Worm (Caenorhabditis elegans) whole organism, L1 larva: ENCODE data around the gene T04F3.5.
A peak's percentile ranks its signal among the peaks of the same experiment; 100 is the strongest.

Experiments used
- F16B12.6 ChIP-seq: fragments of 150-350 bp; optimal IDR thresholded peaks from 2 replicates; lab custom pipeline; 2014; ENCODE audit warnings: missing biosample characterization, missing genetic modification characterization
- blmp-1 ChIP-seq: fragments of 150-350 bp; optimal IDR thresholded peaks from 2 replicates; lab custom pipeline; 2014; ENCODE audit warnings: missing biosample characterization, missing genetic modification characterization
- ceh-63 ChIP-seq: fragments of 200-800 bp; sonication (Bioruptor generic); optimal IDR thresholded peaks from 2 replicates; lab custom pipeline; 2018; ENCODE audit warnings: mild to moderate bottlenecking, missing genetic modification characterization, missing compliant biosample characterization
- ceh-82 ChIP-seq, 3 experiments: fragments of 150-350 bp in 1 of 3; sonication (generic microtip) in 2 of 3; optimal IDR thresholded peaks; 2 replicates each; lab custom pipeline; 2014 to 2017; ENCODE audit warnings: missing biosample characterization in 3 of 3, missing genetic modification characterization in 3 of 3
- ceh-88 ChIP-seq: fragments of 200-800 bp; sonication (Bioruptor generic); IDR thresholded peaks from 2 replicates; pipeline ENCODE4 v1.3.6; 2022; ENCODE audit warnings: missing genetic modification characterization, missing compliant biosample characterization
- ceh-90 ChIP-seq: sonication (generic microtip); optimal IDR thresholded peaks from 2 replicates; lab custom pipeline; 2016; ENCODE audit warnings: missing genetic modification characterization, missing compliant biosample characterization
- efl-1 ChIP-seq, 4 experiments: fragments of 150-350 bp; optimal IDR thresholded peaks in 3 of 4; peaks in 1 of 4; 1 replicate in 1 of 4; 2 replicates in 3 of 4; lab custom pipeline; 2014; ENCODE audit warnings: missing biosample characterization in 2 of 4, missing genetic modification characterization in 2 of 4, missing genetic modification reagents in 2 of 4
- efl-3 ChIP-seq: fragments of 200-800 bp; sonication (Bioruptor generic); optimal IDR thresholded peaks from 2 replicates; lab custom pipeline; 2018; ENCODE audit warnings: mild to moderate bottlenecking, missing genetic modification characterization, missing compliant biosample characterization
- elt-2 ChIP-seq: sonication (generic microtip); optimal IDR thresholded peaks from 2 replicates; lab custom pipeline; 2016; ENCODE audit warnings: missing genetic modification characterization, mild to moderate bottlenecking, inconsistent platforms, missing compliant biosample characterization, missing genetic modification reagents
- elt-3 ChIP-seq, 6 experiments: fragments of 150-350 bp in 1 of 6; sonication (generic microtip); optimal IDR thresholded peaks; 2 replicates each; lab custom pipeline; 2017 to 2018; ENCODE audit warnings: missing biosample characterization in 6 of 6, missing genetic modification characterization in 6 of 6, inconsistent platforms in 1 of 6
- ets-5 ChIP-seq: fragments of 200-800 bp; sonication (Bioruptor generic); IDR thresholded peaks from 2 replicates; pipeline ENCODE4 v1.3.6; 2022; ENCODE audit warnings: missing genetic modification characterization, missing compliant biosample characterization
- fkh-10 ChIP-seq: sonication (generic microtip); optimal IDR thresholded peaks from 2 replicates; lab custom pipeline; 2017; ENCODE audit warnings: missing biosample characterization, missing genetic modification reagents, missing genetic modification characterization
- fkh-8 ChIP-seq: sonication (generic microtip); optimal IDR thresholded peaks from 2 replicates; lab custom pipeline; 2016; ENCODE audit warnings: mild to moderate bottlenecking, missing genetic modification characterization, missing compliant biosample characterization
- fos-1 ChIP-seq: fragments of 150-350 bp; optimal IDR thresholded peaks from 2 replicates; lab custom pipeline; 2014; ENCODE audit warnings: missing biosample characterization, missing genetic modification characterization
- irx-1 ChIP-seq: sonication (generic microtip); optimal IDR thresholded peaks from 2 replicates; lab custom pipeline; 2016; ENCODE audit warnings: missing genetic modification characterization, missing compliant biosample characterization
- jun-1 ChIP-seq: fragments of 150-350 bp; optimal IDR thresholded peaks from 2 replicates; lab custom pipeline; 2014; ENCODE audit warnings: missing biosample characterization, missing genetic modification reagents, missing genetic modification characterization
- lin-14 ChIP-seq: fragments of 200-800 bp; sonication (Bioruptor generic); optimal IDR thresholded peaks from 2 replicates; lab custom pipeline; 2018; ENCODE audit warnings: mild to moderate bottlenecking, missing genetic modification characterization, moderate library complexity, missing compliant biosample characterization
- lin-15B ChIP-seq: fragments of 150-350 bp; sonication (generic microtip); optimal IDR thresholded peaks from 3 replicates; lab custom pipeline; 2014; ENCODE audit warnings: missing biosample characterization, missing genetic modification characterization
- lin-35 ChIP-seq, 2 experiments: fragments of 150-350 bp; optimal IDR thresholded peaks; 2 replicates each; lab custom pipeline; 2014; ENCODE audit warnings: missing biosample characterization in 2 of 2, missing genetic modification characterization in 2 of 2, missing genetic modification reagents in 2 of 2
- lir-3 ChIP-seq: sonication (generic microtip); optimal IDR thresholded peaks from 2 replicates; lab custom pipeline; 2016; ENCODE audit warnings: mild to moderate bottlenecking, missing genetic modification characterization, moderate library complexity, missing compliant biosample characterization; ENCODE audit not compliant: poor library complexity
- lsy-2 ChIP-seq, 2 experiments: fragments of 150-350 bp; optimal IDR thresholded peaks; 2 replicates each; lab custom pipeline; 2014; ENCODE audit warnings: missing biosample characterization in 2 of 2, missing genetic modification characterization in 2 of 2
- mab-9 ChIP-seq: fragments of 200-800 bp; sonication (Bioruptor generic); IDR thresholded peaks from 2 replicates; pipeline ENCODE4 v1.3.6; 2022; ENCODE audit warnings: missing genetic modification reagents, missing genetic modification characterization, missing compliant biosample characterization
- mef-2 ChIP-seq: fragments of 150-350 bp; optimal IDR thresholded peaks from 2 replicates; lab custom pipeline; 2014; ENCODE audit warnings: missing biosample characterization, missing genetic modification characterization
- mep-1 ChIP-seq: fragments of 150-350 bp; optimal IDR thresholded peaks from 2 replicates; lab custom pipeline; 2014; ENCODE audit warnings: missing biosample characterization, missing genetic modification characterization
- nhr-11 ChIP-seq: fragments of 150-350 bp; optimal IDR thresholded peaks from 2 replicates; lab custom pipeline; 2014; ENCODE audit warnings: missing biosample characterization, missing genetic modification characterization
- nhr-12 ChIP-seq: sonication (generic microtip); optimal IDR thresholded peaks from 2 replicates; lab custom pipeline; 2017; ENCODE audit warnings: missing biosample characterization, missing genetic modification characterization
- nhr-237 ChIP-seq: fragments of 150-350 bp; optimal IDR thresholded peaks from 2 replicates; lab custom pipeline; 2014; ENCODE audit warnings: missing biosample characterization, missing genetic modification characterization
- nhr-47 ChIP-seq: sonication (generic microtip); optimal IDR thresholded peaks from 2 replicates; lab custom pipeline; 2016; ENCODE audit warnings: mild to moderate bottlenecking, missing genetic modification characterization, moderate library complexity, missing compliant biosample characterization
- nhr-77 ChIP-seq: fragments of 150-350 bp; optimal IDR thresholded peaks from 2 replicates; lab custom pipeline; 2014; ENCODE audit warnings: missing biosample characterization, missing genetic modification characterization
- nhr-84 ChIP-seq: sonication (generic microtip); optimal IDR thresholded peaks from 2 replicates; lab custom pipeline; 2017; ENCODE audit warnings: missing biosample characterization, missing genetic modification characterization
- nhr-85 ChIP-seq: sonication (generic microtip); peaks from one replicate; lab custom pipeline; 2016; ENCODE audit warnings: missing genetic modification characterization, inconsistent platforms, missing compliant biosample characterization
- nhr-90 ChIP-seq: sonication (generic microtip); optimal IDR thresholded peaks from 2 replicates; lab custom pipeline; 2016; ENCODE audit warnings: mild to moderate bottlenecking, missing genetic modification characterization, missing compliant biosample characterization; ENCODE audit not compliant: poor library complexity
- pag-3 ChIP-seq: sonication (generic microtip); optimal IDR thresholded peaks from 2 replicates; lab custom pipeline; 2017; ENCODE audit warnings: missing genetic modification characterization, mild to moderate bottlenecking, missing compliant biosample characterization, antibody characterized with exemption, borderline replicate concordance; ENCODE audit not compliant: insufficient read depth
- rnt-1 ChIP-seq: sonication (generic microtip); optimal IDR thresholded peaks from 2 replicates; lab custom pipeline; 2016; ENCODE audit warnings: mild to moderate bottlenecking, missing genetic modification characterization, moderate library complexity, missing compliant biosample characterization
- skn-1 ChIP-seq: fragments of 150-350 bp; optimal IDR thresholded peaks from 2 replicates; lab custom pipeline; 2014; ENCODE audit warnings: missing biosample characterization, missing genetic modification characterization
- snu-23 ChIP-seq: sonication (generic microtip); optimal IDR thresholded peaks from 2 replicates; lab custom pipeline; 2016; ENCODE audit warnings: missing genetic modification characterization, missing compliant biosample characterization
- sptf-1 ChIP-seq: fragments of 150-350 bp; optimal IDR thresholded peaks from 2 replicates; lab custom pipeline; 2014; ENCODE audit warnings: missing biosample characterization, missing genetic modification characterization
- tbx-2 ChIP-seq: sonication (generic microtip); optimal IDR thresholded peaks from 2 replicates; lab custom pipeline; 2016; ENCODE audit warnings: missing genetic modification characterization, missing compliant biosample characterization
- tlp-1 ChIP-seq: fragments of 150-350 bp; optimal IDR thresholded peaks from 2 replicates; lab custom pipeline; 2014; ENCODE audit warnings: missing biosample characterization, missing genetic modification characterization
- unc-130 ChIP-seq: fragments of 150-350 bp; optimal IDR thresholded peaks from 2 replicates; lab custom pipeline; 2017; ENCODE audit warnings: missing biosample characterization, missing genetic modification characterization, inconsistent platforms
- unc-30 ChIP-seq: sonication (generic microtip); optimal IDR thresholded peaks from 2 replicates; lab custom pipeline; 2017; ENCODE audit warnings: missing biosample characterization, missing genetic modification characterization
- unc-62 ChIP-seq: fragments of 150-350 bp; optimal IDR thresholded peaks from 2 replicates; lab custom pipeline; 2014; ENCODE audit warnings: missing biosample characterization, missing genetic modification reagents, missing genetic modification characterization
- unc-86 ChIP-seq: sonication (generic microtip); optimal IDR thresholded peaks from 2 replicates; lab custom pipeline; 2016; ENCODE audit warnings: missing genetic modification characterization, missing compliant biosample characterization
- vab-15 ChIP-seq: sonication (generic microtip); optimal IDR thresholded peaks from 2 replicates; lab custom pipeline; 2017; ENCODE audit warnings: missing genotype, mild to moderate bottlenecking, missing genetic modification characterization, missing compliant biosample characterization
- xbp-1 ChIP-seq: sonication (generic microtip); optimal IDR thresholded peaks from 2 replicates; lab custom pipeline; 2016; ENCODE audit warnings: missing genetic modification characterization, missing compliant biosample characterization
- zip-4 ChIP-seq: fragments of 200-800 bp; sonication (Bioruptor generic); optimal IDR thresholded peaks from 2 replicates; lab custom pipeline; 2018; ENCODE audit warnings: mild to moderate bottlenecking, missing genetic modification characterization, moderate library complexity, missing compliant biosample characterization
- ztf-11 ChIP-seq, 2 experiments: sonication (generic microtip); optimal IDR thresholded peaks; 2 replicates each; lab custom pipeline; 2016 to 2017; ENCODE audit warnings: missing genetic modification characterization in 2 of 2, missing biosample characterization in 1 of 2, missing compliant biosample characterization in 1 of 2
- ztf-4 ChIP-seq: fragments of 150-350 bp; optimal IDR thresholded peaks from 2 replicates; lab custom pipeline; 2014; ENCODE audit warnings: missing biosample characterization, missing genetic modification characterization

The T04F3.5 gene

DNA sequence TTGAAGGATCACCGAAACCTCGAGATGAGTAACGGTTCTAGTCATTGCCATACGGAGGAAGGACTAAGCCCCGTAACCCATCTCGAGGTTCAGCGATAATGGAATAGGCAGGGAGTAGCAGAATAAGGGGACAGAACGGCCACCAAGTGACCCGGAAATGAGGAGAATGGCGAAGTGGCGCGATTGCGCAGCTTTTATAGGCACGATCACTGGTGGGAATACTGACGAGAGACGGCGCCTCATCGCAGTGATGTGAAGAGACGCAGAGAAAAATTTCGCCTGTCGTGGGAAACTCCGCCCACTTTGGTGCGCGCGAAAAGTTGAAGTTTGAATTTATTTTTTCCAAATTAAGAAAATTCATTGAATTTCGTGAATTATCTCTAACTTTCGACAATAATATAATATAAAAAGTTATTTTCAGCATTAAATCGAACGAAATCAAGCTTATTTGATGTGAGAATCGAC, 9.6 kb downstream of the T04F3.5 start, which contains the start of gene F55A11.4 (continued):
- no peak for TF ChIP-seq ceh-63
- no peak for TF ChIP-seq irx-1 (tag; lab: Kevin White, UChicago)
- no peak for TF ChIP-seq snu-23 (GFP tag; lab: Kevin White, UChicago)
- no peak for TF ChIP-seq mep-1 (tag; lab: Kevin White, UChicago)
- TF ChIP-seq ceh-88 (GFP tag; lab: Robert Waterston, UW) = no peak

DNA sequence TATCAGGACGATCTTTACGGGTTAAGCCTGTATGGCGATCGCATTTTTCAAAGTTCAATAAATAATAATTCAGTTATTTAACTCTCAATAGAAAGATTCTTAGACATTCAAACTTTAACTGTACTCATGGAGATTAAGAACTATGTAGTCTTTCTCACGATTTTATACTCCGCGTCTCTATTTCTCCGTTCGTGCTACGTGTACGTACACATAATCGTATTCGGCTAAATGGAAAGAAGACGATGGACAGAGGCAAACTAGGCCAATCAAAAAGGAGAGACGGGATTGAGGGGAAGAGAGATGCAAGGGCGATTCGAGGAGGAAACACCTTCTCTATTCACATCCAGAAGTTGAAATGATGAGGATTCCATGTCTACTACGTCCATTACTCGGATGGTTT, 12.9 kb downstream of the T04F3.5 start, which contains the start of gene bus-18:
Gene bus-18 (plus strand): TSS at position 301 of the 400 bp plus-strand sequence.
- TF ChIP-seq F16B12.6 (no peak), ceh-90 (tag; lab: Kevin White, UChicago) (no peak), blmp-1 (tag; lab: Kevin White, UChicago) (peak; percentile 42), fkh-8 (no peak), skn-1 (tag; lab: Kevin White, UChicago) (no peak), xbp-1 (tag; lab: Kevin White, UChicago) (peak; percentile 12), jun-1 (no peak)

DNA sequence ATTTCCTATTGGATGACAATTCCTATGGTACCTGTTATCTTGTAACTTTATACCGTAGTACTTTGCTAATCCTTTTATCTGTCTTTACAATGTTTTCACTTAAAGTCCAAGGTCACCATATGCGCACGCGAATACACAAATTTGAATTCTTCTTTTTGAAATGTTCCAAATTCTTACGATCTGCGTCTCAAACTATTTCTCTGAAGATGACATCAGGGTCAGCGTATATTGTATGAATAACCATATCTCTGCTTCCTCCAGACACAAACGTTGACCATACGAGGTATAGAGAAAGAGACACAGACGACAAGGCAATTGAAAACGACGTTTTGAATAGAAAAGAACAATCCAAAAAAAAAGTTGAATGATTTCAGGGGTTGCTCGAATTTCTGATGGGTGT, 13.5 kb downstream of the T04F3.5 start:
- TF ChIP-seq lir-3 (no peak), efl-3 (no peak), mab-9 (no peak), irx-1 (tag; lab: Kevin White, UChicago) (no peak), blmp-1 (tag; lab: Kevin White, UChicago) (peak; percentile 54), ztf-4 (tag; lab: Kevin White, UChicago) (no peak), nhr-84 (tag; lab: Kevin White, UChicago) (no peak), fkh-8 (no peak), vab-15 (no peak), nhr-47 (no peak), pag-3 (no peak), nhr-77 (tag; lab: Kevin White, UChicago) (no peak), unc-86 (no peak), efl-1 (optimal IDR thresholded peaks at IDR 0.05; lab: Kevin White, UChicago) (no peak), efl-1 (GFP tag; optimal IDR thresholded peaks at IDR 0.05 in 1 of 2; lab: Kevin White, UChicago) (no peak), lin-15B (tag; lab: Kevin White, UChicago) (no peak), ets-5 (GFP tag; lab: Robert Waterston, UW) (no peak), zip-4 (GFP tag; lab: Kevin White, UChicago) (no peak), nhr-85 (tag; lab: Kevin White, UChicago) (peak; percentile 68), nhr-12 (tag; lab: Kevin White, UChicago) (no peak), ztf-11 (tag; optimal IDR thresholded peaks at IDR 0.05; lab: Kevin White, UChicago) (no peak), mef-2 (tag; lab: Kevin White, UChicago) (no peak), unc-130 (no peak), fkh-10 (GFP tag; lab: Kevin White, UChicago) (no peak), unc-62 (GFP tag; lab: Kevin White, UChicago) (no peak), lin-14 (GFP tag; lab: Kevin White, UChicago) (peak; percentile 45), jun-1 (no peak), nhr-90 (tag; lab: Kevin White, UChicago) (no peak), lin-35 (GFP tag; optimal IDR thresholded peaks at IDR 0.05; lab: Kevin White, UChicago) (no peak), elt-3 (tag; optimal IDR thresholded peaks at IDR 0.05; lab: Kevin White, UChicago) (peak in 1 of 6 experiments; percentile 13), tlp-1 (tag; lab: Kevin White, UChicago) (no peak), fos-1 (tag; lab: Kevin White, UChicago) (no peak), ceh-82 (tag; optimal IDR thresholded peaks at IDR 0.05; lab: Kevin White, UChicago) (no peak), sptf-1 (no peak), mep-1 (tag; lab: Kevin White, UChicago) (peak; percentile 32), lsy-2 (tag; optimal IDR thresholded peaks at IDR 0.05; lab: Kevin White, UChicago) (peak in 1 of 2 experiments; percentile 40), nhr-237 (tag; lab: Kevin White, UChicago) (no peak), nhr-11 (tag; lab: Kevin White, UChicago) (no peak), unc-30 (tag; lab: Kevin White, UChicago) (no peak), elt-2 (tag; lab: Kevin White, UChicago) (no peak), tbx-2 (tag; lab: Kevin White, UChicago) (no peak), rnt-1 (no peak)
